Fruit fly (Drosophila melanogaster): Measurements from ENCODE around the gene ctp.

Gene ctp

dm6 chrX:4678913-4679812, 8.4 kb upstream of the ctp start, which contains the start of gene fzr (continued):
- TF ChIP-seq trem (tag; optimal IDR thresholded peaks at IDR 0.05) = peak; percentile 29
- no peak for TF ChIP-seq CG12659 (GFP tag; optimal IDR thresholded peaks at IDR 0.05)
- no peak for TF ChIP-seq Oaz (GFP tag; IDR thresholded peaks at IDR 0.05)
- TF ChIP-seq Trl (optimal IDR thresholded peaks at IDR 0.05) = peak; percentile 72 to 74
- TF ChIP-seq Trl (GFP tag; optimal IDR thresholded peaks at IDR 0.05) = no peak
- TF ChIP-seq CG16779 (GFP tag; IDR thresholded peaks at IDR 0.05) = 0 out of 2 replicates have a peak, but pooled peaks have one; percentile 14
- TF ChIP-seq CG9609 (GFP tag; optimal IDR thresholded peaks at IDR 0.05) = no peak
- TF ChIP-seq Lhr (GFP tag; optimal IDR thresholded peaks at IDR 0.05) = peak; percentile 33
- TF ChIP-seq mld (GFP tag; IDR thresholded peaks at IDR 0.05; ENCODE audit: partially characterized antibody) = no peak
- no peak for TF ChIP-seq Deaf1 (tag; optimal IDR thresholded peaks at IDR 0.05)
- peak; percentile 15 for TF ChIP-seq Dp (GFP tag; optimal IDR thresholded peaks at IDR 0.05)
- no peak for TF ChIP-seq HHEX (GFP tag; optimal IDR thresholded peaks at IDR 0.05)
- no peak for TF ChIP-seq luna (GFP tag; optimal IDR thresholded peaks at IDR 0.05)
- peak; percentile 48 for TF ChIP-seq cg (GFP tag; optimal IDR thresholded peaks at IDR 0.05)
- no peak for TF ChIP-seq Nf-YB (GFP tag; optimal IDR thresholded peaks at IDR 0.05)
- TF ChIP-seq crol (GFP tag; IDR thresholded peaks at IDR 0.05) = peak; percentile 60
- no peak for TF ChIP-seq pfk (GFP tag; optimal IDR thresholded peaks at IDR 0.05)
- TF ChIP-seq CG1792 (GFP tag; optimal IDR thresholded peaks at IDR 0.05) = no peak

DNA sequence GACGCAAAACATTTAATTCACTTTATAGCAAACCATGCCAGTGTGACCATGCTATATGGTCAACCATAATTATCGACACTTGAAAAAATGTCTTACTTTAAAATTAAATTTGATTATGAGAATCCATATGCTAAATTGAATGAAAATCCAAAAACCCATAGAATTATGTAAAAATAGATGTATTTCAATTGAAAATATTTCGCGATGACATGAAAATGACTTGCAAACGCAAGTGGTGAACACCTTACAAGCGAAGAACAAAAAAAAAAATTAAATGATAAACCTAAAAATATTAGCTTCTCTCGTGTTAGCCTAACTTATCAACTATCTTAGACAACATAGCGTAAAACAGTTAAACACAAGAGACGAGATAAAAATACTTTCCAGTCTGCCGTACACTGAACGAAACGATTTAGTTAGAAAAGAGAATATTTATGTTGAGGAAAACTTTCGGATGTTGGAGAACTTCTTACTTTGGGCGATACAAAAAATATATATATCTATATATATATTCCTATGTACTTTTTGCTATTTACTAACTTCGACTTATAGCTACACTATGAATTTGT, 7.7 kb upstream of the ctp start:
- TF ChIP-seq gem (tag; optimal IDR thresholded peaks at IDR 0.05) = peak; percentile 78
- TF ChIP-seq kah (GFP tag; optimal IDR thresholded peaks at IDR 0.05) = peak; percentile 13
- TF ChIP-seq CG2199 (GFP tag; IDR thresholded peaks at IDR 0.05) = no peak
- TF ChIP-seq CG10274 (GFP tag; optimal IDR thresholded peaks at IDR 0.05) = no peak
- TF ChIP-seq klu (GFP tag; IDR thresholded peaks at IDR 0.05) = no peak
- no peak for TF ChIP-seq CG2129 (GFP tag; IDR thresholded peaks at IDR 0.05; ENCODE audit: partially characterized antibody)
- TF ChIP-seq CG9932 (GFP tag; IDR thresholded peaks at IDR 0.05) = peak; percentile 51; the same call in 1 of the 2 replicates
- peak; percentile 47 to 60 for TF ChIP-seq dpn (GFP tag; optimal IDR thresholded peaks at IDR 0.05)
- peak; percentile 90 for TF ChIP-seq zf30C (GFP tag; optimal IDR thresholded peaks at IDR 0.05)
- no peak for TF ChIP-seq sug (tag; optimal IDR thresholded peaks at IDR 0.05)
- TF ChIP-seq crol (GFP tag; IDR thresholded peaks at IDR 0.05) = no peak
- TF ChIP-seq Mes4 (GFP tag; optimal IDR thresholded peaks at IDR 0.05) = no peak
- TF ChIP-seq knrl (GFP tag; IDR thresholded peaks at IDR 0.05; ENCODE audit: partially characterized antibody) = no peak
- TF ChIP-seq CG12236 (GFP tag; optimal IDR thresholded peaks at IDR 0.05) = peak; percentile 29
- TF ChIP-seq sob (GFP tag; IDR thresholded peaks at IDR 0.05) = peak; percentile 42; the same call in 1 of the 2 replicates
- TF ChIP-seq gsb (GFP tag; IDR thresholded peaks at IDR 0.05) = no peak
- peak; percentile 63 for TF ChIP-seq Rfx (GFP tag; IDR thresholded peaks at IDR 0.05)
- TF ChIP-seq CG1603 (tag; optimal IDR thresholded peaks at IDR 0.05) = no peak
- TF ChIP-seq Hr51 (GFP tag; optimal IDR thresholded peaks at IDR 0.05) = peak; percentile 45 to 66
- TF ChIP-seq GATAe (GFP tag; conservative IDR thresholded peaks at IDR 0.05) = no peak
- peak; percentile 69 for TF ChIP-seq Xrp1 (GFP tag; IDR thresholded peaks at IDR 0.05)
- peak; percentile 57 for TF ChIP-seq CG8924 (tag; optimal IDR thresholded peaks at IDR 0.05)
- TF ChIP-seq ken (GFP tag; IDR thresholded peaks at IDR 0.05) = no peak; the same call in 2 of the 3 replicates
- TF ChIP-seq CG6272 (GFP tag; IDR thresholded peaks at IDR 0.05) = no peak
- no peak for TF ChIP-seq CG12942 (GFP tag; optimal IDR thresholded peaks at IDR 0.05)
- TF ChIP-seq CG11456 (GFP tag; IDR thresholded peaks at IDR 0.05) = 0 out of 3 replicates have a peak, but pooled peaks have one; percentile 44
- no peak for TF ChIP-seq Spps (tag; optimal IDR thresholded peaks at IDR 0.05)
- TF ChIP-seq Hsf (GFP tag; optimal IDR thresholded peaks at IDR 0.05) = peak; percentile 67
- no peak for TF ChIP-seq Lhr (GFP tag; optimal IDR thresholded peaks at IDR 0.05)
- peak; percentile 57 for TF ChIP-seq Fer3 (tag; optimal IDR thresholded peaks at IDR 0.05)
- no peak for TF ChIP-seq sd (tag; optimal IDR thresholded peaks at IDR 0.05)
- TF ChIP-seq maf-S (GFP tag; optimal IDR thresholded peaks at IDR 0.05) = peak; percentile 49
